Worm (Caenorhabditis elegans) whole organism, young adult: Measurements from ENCODE around the gene nspe-6.

Experiments used
- D2030.7 ChIP-seq: fragments of 200-800 bp; sonication (Bioruptor generic); IDR thresholded peaks from 2 replicates; pipeline ENCODE4 v1.3.6; 2022; ENCODE audit warnings: missing genetic modification reagents, missing genetic modification characterization, missing compliant biosample characterization
- F10E7.11 ChIP-seq: sonication (generic microtip); optimal IDR thresholded peaks from 2 replicates; lab custom pipeline; 2017; ENCODE audit warnings: mild to moderate bottlenecking, missing genetic modification characterization, moderate library complexity, missing compliant biosample characterization
- F22D6.2 ChIP-seq: sonication (generic microtip); optimal IDR thresholded peaks from 2 replicates; lab custom pipeline; 2016; ENCODE audit warnings: mild to moderate bottlenecking, missing genetic modification characterization, missing compliant biosample characterization
- ama-1 ChIP-seq, 3 experiments: fragments of 150-350 bp in 1 of 3; sonication (generic microtip) in 2 of 3; optimal IDR thresholded peaks; 2 replicates each; lab custom pipeline; 2014 to 2018; ENCODE audit warnings: missing biosample characterization in 2 of 3, missing genetic modification characterization in 2 of 3, missing genetic modification reagents in 2 of 3
- athp-1 ChIP-seq: sonication (generic microtip); optimal IDR thresholded peaks from 2 replicates; lab custom pipeline; 2017; ENCODE audit warnings: mild to moderate bottlenecking, missing genetic modification characterization, missing compliant biosample characterization
- hmg-20 ChIP-seq: fragments of 200-800 bp; sonication (Bioruptor generic); IDR thresholded peaks from 2 replicates; pipeline ENCODE4 v1.3.6; 2022; ENCODE audit warnings: missing genetic modification reagents, missing genetic modification characterization, missing compliant biosample characterization
- lag-1 ChIP-seq: fragments of 200-800 bp; sonication (Bioruptor generic); IDR thresholded peaks from 2 replicates; pipeline ENCODE4 v1.3.6; 2022; ENCODE audit warnings: missing genetic modification reagents, missing genetic modification characterization, missing compliant biosample characterization
- nhr-80 ChIP-seq: sonication (generic microtip); optimal IDR thresholded peaks from 2 replicates; lab custom pipeline; 2016; ENCODE audit warnings: missing genetic modification characterization, missing compliant biosample characterization
- rpc-1 ChIP-seq, 2 experiments: fragments of 150-350 bp in 1 of 2; sonication (generic microtip) in 1 of 2; optimal IDR thresholded peaks; 2 replicates each; lab custom pipeline; 2014 to 2018; ENCODE audit warnings: missing biosample characterization in 1 of 2, missing genetic modification characterization in 1 of 2, missing genetic modification reagents in 1 of 2, missing genotype in 1 of 2
- snpc-4 ChIP-seq, 5 experiments: fragments of 150-350 bp in 1 of 5; sonication (generic microtip) in 4 of 5; optimal IDR thresholded peaks; 2 replicates each; lab custom pipeline; 2014 to 2018; ENCODE audit warnings: missing genetic modification characterization in 5 of 5, missing biosample characterization in 3 of 5, antibody characterized with exemption in 2 of 5, mild to moderate bottlenecking in 2 of 5, missing compliant biosample characterization in 2 of 5, missing genotype in 2 of 5, moderate library complexity in 2 of 5, missing genetic modification reagents in 1 of 5
- unc-62 ChIP-seq: fragments of 150-350 bp; optimal IDR thresholded peaks from 2 replicates; lab custom pipeline; 2014; ENCODE audit warnings: missing biosample characterization, missing genetic modification reagents, missing genetic modification characterization
- zfh-2 ChIP-seq: fragments of 200-800 bp; sonication (Bioruptor generic); conservative IDR thresholded peaks from 2 replicates; pipeline ENCODE4 v1.3.6; 2022; ENCODE audit warnings: missing genetic modification reagents, missing genetic modification characterization, missing compliant biosample characterization

- TF ChIP-seq D2030.7 (GFP tag; lab: Robert Waterston, UW) (no peak), rpc-1 (optimal IDR thresholded peaks at IDR 0.05; lab: Kevin White, UChicago) (no peak), rpc-1 (tag; optimal IDR thresholded peaks at IDR 0.05; lab: Kevin White, UChicago) (no peak), athp-1 (tag; lab: Kevin White, UChicago) (no peak), F22D6.2 (tag; lab: Kevin White, UChicago) (no peak), F10E7.11 (tag; lab: Kevin White, UChicago) (no peak), hmg-20 (GFP tag; lab: Robert Waterston, UW) (no peak), nhr-80 (tag; lab: Kevin White, UChicago) (no peak), zfh-2 (GFP tag; lab: Robert Waterston, UW) (no peak), snpc-4 (GFP tag; optimal IDR thresholded peaks at IDR 0.05; lab: Kevin White, UChicago) (no peak), snpc-4 (tag; optimal IDR thresholded peaks at IDR 0.05; lab: Kevin White, UChicago) (no peak), unc-62 (no peak), ama-1 (optimal IDR thresholded peaks at IDR 0.05; lab: Kevin White, UChicago) (no peak), ama-1 (GFP tag; optimal IDR thresholded peaks at IDR 0.05; lab: Kevin White, UChicago) (no peak), lag-1 (GFP tag; lab: Robert Waterston, UW) (no peak)
Observed at ce11 chrII:12661930-12662329, 45.9 kb upstream of the nspe-6 start.
